Fruit fly (Drosophila melanogaster): ENCODE results near the gene bru3.

bru3 gene

DNA sequence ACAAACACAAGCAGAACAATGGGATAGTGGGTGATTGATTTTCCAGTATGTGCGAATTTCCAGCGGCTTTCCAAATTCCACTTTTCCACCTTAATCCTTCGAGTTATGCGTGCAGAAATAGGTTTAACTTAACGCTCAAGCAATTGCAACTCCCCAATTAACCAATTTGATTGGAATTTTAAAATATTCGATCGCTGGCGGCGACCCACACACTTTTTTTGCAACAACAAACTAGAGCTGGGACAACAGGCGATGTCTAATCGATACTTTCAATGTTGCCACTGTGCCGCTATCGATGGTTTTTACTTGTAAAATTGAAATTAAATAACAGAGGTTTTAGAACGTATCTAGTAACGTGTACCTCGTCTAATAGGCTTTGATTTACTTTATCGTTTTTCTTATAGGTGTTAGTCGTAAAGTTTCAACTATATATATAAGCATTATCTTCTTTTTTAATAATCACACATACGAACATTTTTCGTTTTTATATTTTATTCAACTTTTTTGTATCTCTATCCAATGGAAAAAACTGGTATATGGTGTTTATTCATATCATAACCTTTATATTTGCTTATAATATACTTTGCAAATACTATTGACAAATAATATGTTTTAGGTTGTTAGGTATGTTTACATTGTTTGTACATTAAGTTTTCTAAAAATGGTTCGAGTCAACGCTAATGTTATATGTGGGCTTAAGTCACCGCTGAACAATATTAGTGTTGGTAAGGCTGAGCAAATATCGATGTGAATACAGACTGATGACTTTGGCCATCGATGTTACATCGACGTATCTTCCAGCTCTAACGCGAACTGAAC, 316.9 kb downstream of the bru3 start, which contains the start of the genes Abp1 and Tgi:
Gene Abp1, minus strand, starts transcription at position 240 of the 819 bp plus-strand sequence.
Gene Tgi, plus strand, starts transcription at position 757 of the 819 bp plus-strand sequence.
- peak; percentile 46 for TF ChIP-seq pho (GFP tag; optimal IDR thresholded peaks at IDR 0.05)
- no peak for TF ChIP-seq CG10431 (GFP tag; optimal IDR thresholded peaks at IDR 0.05)
- no peak for TF ChIP-seq CG6683 (GFP tag; optimal IDR thresholded peaks at IDR 0.05)
- TF ChIP-seq ssp (GFP tag; IDR thresholded peaks at IDR 0.05): peak; percentile 27; the same call in 1 of the 2 replicates
- no peak for TF ChIP-seq CG33557 (GFP tag; optimal IDR thresholded peaks at IDR 0.05)
- no peak for TF ChIP-seq CG8388 (GFP tag; optimal IDR thresholded peaks at IDR 0.05)
- TF ChIP-seq Taf1 (GFP tag; IDR thresholded peaks at IDR 0.05): no peak
- TF ChIP-seq CG34224 (GFP tag; IDR thresholded peaks at IDR 0.05; ENCODE audit: partially characterized antibody): peak; percentile 77
- TF ChIP-seq tap (tag; optimal IDR thresholded peaks at IDR 0.05): no peak
- TF ChIP-seq Hsf (GFP tag; optimal IDR thresholded peaks at IDR 0.05): peak; percentile 35
- TF ChIP-seq prd (optimal IDR thresholded peaks at IDR 0.05): no peak
- peak; percentile 21; the same call in 1 of the 3 replicates for TF ChIP-seq prd (GFP tag; IDR thresholded peaks at IDR 0.05)
- TF ChIP-seq Fer2 (tag; optimal IDR thresholded peaks at IDR 0.05): no peak
- TF ChIP-seq CG31224 (GFP tag; IDR thresholded peaks at IDR 0.05): no peak
- no peak for TF ChIP-seq Sry-β (GFP tag; optimal IDR thresholded peaks at IDR 0.05)
- no peak for TF ChIP-seq disco-r (GFP tag; optimal IDR thresholded peaks at IDR 0.05)
- TF ChIP-seq fu2 (GFP tag; optimal IDR thresholded peaks at IDR 0.05): peak; percentile 37
- TF ChIP-seq otp (GFP tag; IDR thresholded peaks at IDR 0.05): no peak
- TF ChIP-seq NC2β (GFP tag; optimal IDR thresholded peaks at IDR 0.05): peak; percentile 18
- peak; percentile 12; the same call in 1 of the 2 replicates for TF ChIP-seq vvl (GFP tag; IDR thresholded peaks at IDR 0.05)
- no peak for TF ChIP-seq fd64A (GFP tag; optimal IDR thresholded peaks at IDR 0.05)
- peak; percentile 92 for TF ChIP-seq Med (GFP tag)
- no peak for TF ChIP-seq ttk (GFP tag; IDR thresholded peaks at IDR 0.05)
- peak; percentile 89 for TF ChIP-seq Opbp (GFP tag; IDR thresholded peaks at IDR 0.05; ENCODE audit: partially characterized antibody)
- no peak for TF ChIP-seq Max (GFP tag; optimal IDR thresholded peaks at IDR 0.05)
- no peak for TF ChIP-seq CG4404 (GFP tag; IDR thresholded peaks at IDR 0.05)
- no peak for TF ChIP-seq CG14014 (GFP tag; IDR thresholded peaks at IDR 0.05)
- no peak for TF ChIP-seq gcm2 (GFP tag; optimal IDR thresholded peaks at IDR 0.05)
- peak; percentile 69 for TF ChIP-seq cg (GFP tag; optimal IDR thresholded peaks at IDR 0.05)
- TF ChIP-seq CG2889 (GFP tag; IDR thresholded peaks at IDR 0.05): no peak
- TF ChIP-seq CG5245 (GFP tag; optimal IDR thresholded peaks at IDR 0.05): no peak
- TF ChIP-seq Mrtf (GFP tag; IDR thresholded peaks at IDR 0.05): no peak
- peak; percentile 58 for TF ChIP-seq fd3F (GFP tag; optimal IDR thresholded peaks at IDR 0.05)
- TF ChIP-seq Ssrp (tag; optimal IDR thresholded peaks at IDR 0.05): no peak
- TF ChIP-seq trem (tag; optimal IDR thresholded peaks at IDR 0.05): no peak
- TF ChIP-seq exex (tag; optimal IDR thresholded peaks at IDR 0.05): no peak
- peak; percentile 15 for TF ChIP-seq CG8924 (tag; optimal IDR thresholded peaks at IDR 0.05)
- no peak for TF ChIP-seq Six4 (GFP tag; optimal IDR thresholded peaks at IDR 0.05)
- peak; percentile 73 for TF ChIP-seq CG2116 (GFP tag; optimal IDR thresholded peaks at IDR 0.05)
- TF ChIP-seq CG6654 (GFP tag; optimal IDR thresholded peaks at IDR 0.05): no peak
- no peak for TF ChIP-seq fd96Cb (tag; optimal IDR thresholded peaks at IDR 0.05)
- TF ChIP-seq CG8290 (GFP tag; optimal IDR thresholded peaks at IDR 0.05): peak; percentile 27
- TF ChIP-seq CG8290 (tag; optimal IDR thresholded peaks at IDR 0.05): peak in 1 of 2 experiments; percentile 86
- TF ChIP-seq CG4854 (GFP tag; optimal IDR thresholded peaks at IDR 0.05): no peak
- TF ChIP-seq Lhr (GFP tag; optimal IDR thresholded peaks at IDR 0.05): peak; percentile 70
- TF ChIP-seq phol (tag; optimal IDR thresholded peaks at IDR 0.05): peak; percentile 19
- peak; percentile 46 for TF ChIP-seq CrebB (tag; optimal IDR thresholded peaks at IDR 0.05)
- no peak for TF ChIP-seq cato (GFP tag; optimal IDR thresholded peaks at IDR 0.05; ENCODE audit: borderline replicate concordance)
- TF ChIP-seq pita (GFP tag; optimal IDR thresholded peaks at IDR 0.05): peak; percentile 78
- no peak for TF ChIP-seq CG10321 (GFP tag; IDR thresholded peaks at IDR 0.05)

Measured in whole organism, embryonic.